2 fruit fly cellular contexts compared by ENCODE assay signal in the genomic region with DNA sequence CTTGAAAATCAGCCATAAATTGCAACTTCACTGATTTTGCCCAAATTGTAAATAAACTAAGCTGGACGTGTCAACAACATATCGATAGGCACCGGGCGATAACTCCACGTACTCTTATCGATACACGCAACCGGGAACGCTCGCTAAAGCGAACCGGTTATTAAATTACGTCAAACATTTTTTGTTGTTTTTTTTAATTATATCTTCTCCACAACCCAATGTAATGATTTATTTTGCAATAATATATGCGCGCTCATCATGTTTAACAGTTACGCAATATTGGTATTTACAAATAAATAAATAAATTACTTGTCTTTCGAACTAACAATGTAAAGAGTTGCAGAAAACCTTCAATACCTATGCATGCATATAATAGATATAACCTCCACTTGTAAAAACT.
TF ChIP-seq lines count a peak whose summit lies in the region.

A gene (minus strand): TSS at position 66 of the 400 bp plus-strand sequence.

TF ChIP-seq in whole organism, embryonic, 481 proteins besides CTCF, POLR2A, EP300 and RAD21 (continued from another document and continues in another):
- peak; percentile 89 for TF ChIP-seq ato (GFP tag; IDR thresholded peaks at IDR 0.05; lab: Robert Waterston, UW; ENCODE audit: partially characterized antibody)
- TF ChIP-seq jumu (GFP tag; optimal IDR thresholded peaks at IDR 0.05; lab: Kevin White, UChicago), result peak; percentile 16
- no peak for TF ChIP-seq pan (optimal IDR thresholded peaks at IDR 0.05; lab: Kevin White, UChicago)
- peak in 1 of 2 experiments; percentile 53 for TF ChIP-seq pan (GFP tag; optimal IDR thresholded peaks at IDR 0.05 in 1 of 2, IDR thresholded peaks at IDR 0.05 in 1 of 2)
- peak; percentile 84 for TF ChIP-seq zen2 (GFP tag; IDR thresholded peaks at IDR 0.05; lab: Robert Waterston, UW; ENCODE audit: partially characterized antibody)
- 0 out of 3 replicates have a peak, but pooled peaks have one; percentile 17 for TF ChIP-seq ci (GFP tag; IDR thresholded peaks at IDR 0.05; lab: Robert Waterston, UW)
- peak; percentile 13 for TF ChIP-seq CG1233 (GFP tag; optimal IDR thresholded peaks at IDR 0.05; lab: Kevin White, UChicago)
- peak; percentile 64 for TF ChIP-seq CG13624 (GFP tag; optimal IDR thresholded peaks at IDR 0.05; lab: Kevin White, UChicago)
- TF ChIP-seq row (GFP tag; IDR thresholded peaks at IDR 0.05; lab: Robert Waterston, UW), result peak; percentile 34; the same call in 1 of the 3 replicates
- peak; percentile 92 for TF ChIP-seq CG6791 (GFP tag; IDR thresholded peaks at IDR 0.05; lab: Robert Waterston, UW; ENCODE audit: partially characterized antibody)
- peak; percentile 90 for TF ChIP-seq CG7963 (GFP tag; IDR thresholded peaks at IDR 0.05; lab: Robert Waterston, UW; ENCODE audit: partially characterized antibody)
- peak; percentile 32; the same call in 1 of the 3 replicates for TF ChIP-seq gce (GFP tag; IDR thresholded peaks at IDR 0.05; lab: Robert Waterston, UW)
- TF ChIP-seq ftz-f1 (GFP tag; optimal IDR thresholded peaks at IDR 0.05; lab: Kevin White, UChicago), result peak; percentile 33
- TF ChIP-seq Lhr (GFP tag; optimal IDR thresholded peaks at IDR 0.05; lab: Kevin White, UChicago), result no peak
- no peak for TF ChIP-seq ERR (GFP tag; optimal IDR thresholded peaks at IDR 0.05; lab: Kevin White, UChicago)
- TF ChIP-seq kah (GFP tag; optimal IDR thresholded peaks at IDR 0.05; lab: Kevin White, UChicago), result no peak
- TF ChIP-seq Awh (GFP tag; IDR thresholded peaks at IDR 0.05; lab: Robert Waterston, UW), result peak; percentile 28; the same call in 1 of the 2 replicates
- peak; percentile 13 for TF ChIP-seq Six4 (GFP tag; optimal IDR thresholded peaks at IDR 0.05; lab: Kevin White, UChicago)
- TF ChIP-seq CG14441 (GFP tag; IDR thresholded peaks at IDR 0.05; lab: Robert Waterston, UW), result peak; percentile 51; the same call in 1 of the 2 replicates
- TF ChIP-seq Asciz (GFP tag; optimal IDR thresholded peaks at IDR 0.05; lab: Kevin White, UChicago), result peak; percentile 28
- TF ChIP-seq CG32532 (GFP tag; IDR thresholded peaks at IDR 0.05; lab: Robert Waterston, UW), result peak; percentile 70
- TF ChIP-seq exex (tag; optimal IDR thresholded peaks at IDR 0.05; lab: Kevin White, UChicago), result peak; percentile 9
- TF ChIP-seq MESR4 (GFP tag; optimal IDR thresholded peaks at IDR 0.05; lab: Kevin White, UChicago), result peak; percentile 32
- TF ChIP-seq CG8290 (GFP tag; optimal IDR thresholded peaks at IDR 0.05; lab: Kevin White, UChicago), result peak; percentile 4
- TF ChIP-seq CG8290 (tag; optimal IDR thresholded peaks at IDR 0.05; lab: Kevin White, UChicago), result peak in 1 of 2 experiments; percentile 5
- no peak for TF ChIP-seq NfI (GFP tag; optimal IDR thresholded peaks at IDR 0.05; lab: Kevin White, UChicago)
- TF ChIP-seq caup (GFP tag; optimal IDR thresholded peaks at IDR 0.05; lab: Kevin White, UChicago; ENCODE audit: severe bottlenecking), result no peak
- TF ChIP-seq Doc3 (GFP tag; IDR thresholded peaks at IDR 0.05; lab: Robert Waterston, UW; ENCODE audit: partially characterized antibody), result peak; percentile 87
- TF ChIP-seq CG10543 (GFP tag; optimal IDR thresholded peaks at IDR 0.05; lab: Kevin White, UChicago), result peak; percentile 41
- TF ChIP-seq CG17359 (tag; optimal IDR thresholded peaks at IDR 0.05; lab: Kevin White, UChicago), result peak; percentile 45
- no peak for TF ChIP-seq fd64A (GFP tag; optimal IDR thresholded peaks at IDR 0.05; lab: Kevin White, UChicago)
- peak; percentile 16 for TF ChIP-seq Sox100B (GFP tag; optimal IDR thresholded peaks at IDR 0.05; lab: Kevin White, UChicago)
- no peak for TF ChIP-seq Sin3A (optimal IDR thresholded peaks at IDR 0.05; lab: Kevin White, UChicago)
- no peak for TF ChIP-seq CG3281 (GFP tag; optimal IDR thresholded peaks at IDR 0.05; lab: Kevin White, UChicago)
- TF ChIP-seq Gug (GFP tag; IDR thresholded peaks at IDR 0.05; lab: Robert Waterston, UW), result peak; percentile 35; the same call in 1 of the 4 replicates
- TF ChIP-seq Ptx1 (GFP tag; IDR thresholded peaks at IDR 0.05; lab: Robert Waterston, UW), result peak; percentile 66
- TF ChIP-seq HLH4C (GFP tag; IDR thresholded peaks at IDR 0.05; lab: Robert Waterston, UW; ENCODE audit: partially characterized antibody), result peak; percentile 90
- TF ChIP-seq CG14860 (GFP tag; IDR thresholded peaks at IDR 0.05; lab: Robert Waterston, UW; ENCODE audit: partially characterized antibody), result peak; percentile 80
- TF ChIP-seq Ets65A (GFP tag; lab: Kevin White, UChicago), result peak; percentile 50
- TF ChIP-seq CG18599 (GFP tag; optimal IDR thresholded peaks at IDR 0.05; lab: Kevin White, UChicago), result peak; percentile 32
- peak; percentile 85; the same call in 2 of the 3 replicates for TF ChIP-seq Opbp (GFP tag; IDR thresholded peaks at IDR 0.05; lab: Robert Waterston, UW; ENCODE audit: partially characterized antibody)
- TF ChIP-seq E2f1 (GFP tag; IDR thresholded peaks at IDR 0.05; lab: Robert Waterston, UW), result 0 out of 2 replicates have a peak, but pooled peaks have one; percentile 28
- peak; percentile 38 for TF ChIP-seq CG15514 (GFP tag; optimal IDR thresholded peaks at IDR 0.05; lab: Kevin White, UChicago)
- peak; percentile 36 for TF ChIP-seq phol (tag; optimal IDR thresholded peaks at IDR 0.05; lab: Kevin White, UChicago)
- peak in 1 of 2 experiments; percentile 11 for TF ChIP-seq Hr51 (GFP tag; optimal IDR thresholded peaks at IDR 0.05; lab: Kevin White, UChicago)
- TF ChIP-seq fru (optimal IDR thresholded peaks at IDR 0.05; lab: Kevin White, UChicago), result no peak
- no peak for TF ChIP-seq Lim3 (GFP tag; IDR thresholded peaks at IDR 0.05; lab: Robert Waterston, UW)
- peak; percentile 12 for TF ChIP-seq nerfin-1 (tag; optimal IDR thresholded peaks at IDR 0.05; lab: Kevin White, UChicago)
- TF ChIP-seq bowl (GFP tag; IDR thresholded peaks at IDR 0.05; lab: Robert Waterston, UW), result no peak
- peak; percentile 45; the same call in 1 of the 3 replicates for TF ChIP-seq zfh1 (GFP tag; IDR thresholded peaks at IDR 0.05; lab: Robert Waterston, UW)
- peak; percentile 88 for TF ChIP-seq sens (GFP tag; lab: Kevin White, UChicago)
- TF ChIP-seq wek (GFP tag; optimal IDR thresholded peaks at IDR 0.05; lab: Kevin White, UChicago), result peak; percentile 62
- TF ChIP-seq CG3726 (GFP tag; IDR thresholded peaks at IDR 0.05; lab: Robert Waterston, UW), result no peak
- peak; percentile 45; the same call in 1 of the 3 replicates for TF ChIP-seq dysf (GFP tag; IDR thresholded peaks at IDR 0.05; lab: Robert Waterston, UW)
- peak; percentile 51 for TF ChIP-seq Myb (GFP tag; optimal IDR thresholded peaks at IDR 0.05; lab: Kevin White, UChicago)
- peak; percentile 37; the same call in 1 of the 2 replicates for TF ChIP-seq ssp (GFP tag; IDR thresholded peaks at IDR 0.05; lab: Robert Waterston, UW)
- 0 out of 3 replicates have a peak, but pooled peaks have one; percentile 34 for TF ChIP-seq CG11695 (GFP tag; IDR thresholded peaks at IDR 0.05; lab: Robert Waterston, UW)
- peak; percentile 6 for TF ChIP-seq emc (GFP tag; optimal IDR thresholded peaks at IDR 0.05; lab: Kevin White, UChicago)
- TF ChIP-seq CG1603 (tag; optimal IDR thresholded peaks at IDR 0.05; lab: Kevin White, UChicago), result peak; percentile 37

TF ChIP-seq in whole organism, prepupa, 60 proteins besides CTCF, POLR2A, EP300 and RAD21 (continued from another document):
- TF ChIP-seq achi (GFP tag; optimal IDR thresholded peaks at IDR 0.05; lab: Kevin White, UChicago), result peak; percentile 50
- TF ChIP-seq esn (GFP tag; optimal IDR thresholded peaks at IDR 0.05; lab: Kevin White, UChicago), result peak; percentile 28
- no peak for TF ChIP-seq Sox15 (GFP tag; optimal IDR thresholded peaks at IDR 0.05; lab: Kevin White, UChicago)
- no peak for TF ChIP-seq CG6163 (GFP tag; IDR thresholded peaks at IDR 0.05; lab: Robert Waterston, UW)
- TF ChIP-seq fd59A (GFP tag; optimal IDR thresholded peaks at IDR 0.05; lab: Kevin White, UChicago), result no peak
- no peak for TF ChIP-seq Hr38 (GFP tag; optimal IDR thresholded peaks at IDR 0.05; lab: Kevin White, UChicago)
- no peak for TF ChIP-seq CG1621 (tag; optimal IDR thresholded peaks at IDR 0.05; lab: Kevin White, UChicago)
- TF ChIP-seq fkh (GFP tag; optimal IDR thresholded peaks at IDR 0.05; lab: Kevin White, UChicago), result peak; percentile 97
- no peak for TF ChIP-seq Hr39 (GFP tag; optimal IDR thresholded peaks at IDR 0.05; lab: Kevin White, UChicago)
- no peak for TF ChIP-seq Smox (GFP tag; optimal IDR thresholded peaks at IDR 0.05; lab: Kevin White, UChicago)
